Worm (Caenorhabditis elegans): ENCODE results near the gene ubc-17.

DNA sequence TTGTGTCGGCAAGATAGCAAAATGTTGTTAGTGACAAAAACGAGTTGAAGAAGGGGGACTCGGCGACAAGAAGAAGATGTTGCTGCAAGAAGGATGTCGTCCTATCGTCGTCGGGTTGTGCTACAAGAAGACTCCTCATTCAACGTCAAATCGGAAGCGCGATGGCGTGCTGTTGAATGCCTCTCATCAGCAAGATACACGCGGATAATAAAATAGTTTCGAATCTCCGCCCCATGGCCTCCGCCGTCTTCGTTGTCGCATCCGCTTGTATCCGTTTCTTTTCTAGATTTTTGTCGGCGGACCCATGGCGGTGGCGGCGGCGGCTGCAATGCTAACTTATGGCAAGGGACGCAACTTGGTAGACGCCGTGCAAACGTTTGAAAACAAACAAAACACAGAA is 12.4 kb upstream of the ubc-17 start:
- TF ChIP-seq tra-4 (tag; optimal IDR thresholded peaks at IDR 0.05) (no peak), pes-1 (GFP tag; IDR thresholded peaks at IDR 0.05) (no peak), F13C5.2 (tag; optimal IDR thresholded peaks at IDR 0.05) (no peak), hmbx-1 (tag; optimal IDR thresholded peaks at IDR 0.05) (no peak), ceh-36 (tag; optimal IDR thresholded peaks at IDR 0.05) (no peak), tbx-37 (GFP tag; conservative IDR thresholded peaks at IDR 0.05) (no peak), ama-1 (optimal IDR thresholded peaks at IDR 0.05) (no peak), tbx-11 (GFP tag; IDR thresholded peaks at IDR 0.05) (no peak), flt-1 (GFP tag; IDR thresholded peaks at IDR 0.05) (no peak), ceh-13 (GFP tag; optimal IDR thresholded peaks at IDR 0.05) (no peak)

Data from whole organism, early embryonic.